Fruit fly (Drosophila melanogaster): ENCODE results near the gene Mst98Ca.

The Mst98Ca gene

DNA sequence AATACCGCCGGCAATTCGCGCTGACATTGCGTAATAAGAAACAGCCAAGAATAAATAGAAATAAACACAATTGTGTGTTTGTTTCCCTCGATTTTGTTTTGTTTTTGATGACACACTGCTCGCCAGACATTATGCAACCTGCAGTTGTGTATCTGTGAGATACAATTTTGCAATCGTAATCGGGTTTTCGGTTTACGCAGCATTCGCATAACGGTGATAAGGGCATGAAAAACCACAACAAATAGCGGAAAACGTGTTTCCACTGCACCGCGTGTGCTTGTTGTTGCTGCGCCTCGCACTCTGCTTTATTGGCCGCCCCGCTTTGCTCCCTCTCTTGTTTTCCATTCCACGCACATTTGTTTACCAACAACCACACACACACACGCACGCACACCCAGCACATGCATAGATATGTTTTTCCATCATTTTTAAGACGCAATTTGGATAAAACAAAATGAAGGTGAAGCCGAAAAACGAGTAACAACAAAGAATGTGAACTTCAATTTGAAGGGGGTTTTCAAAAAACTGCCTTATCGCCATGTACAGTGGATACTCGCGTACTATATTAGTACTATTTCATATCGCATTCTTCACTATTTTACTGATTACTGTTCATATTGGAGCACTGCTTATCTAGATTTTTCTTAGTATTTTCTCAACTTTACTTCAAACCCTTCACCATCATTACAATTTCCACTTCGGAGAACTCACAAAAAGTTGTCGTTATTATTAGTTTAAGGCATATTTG is 41.7 kb downstream of the Mst98Ca start:
- no peak for TF ChIP-seq h (optimal IDR thresholded peaks at IDR 0.05)
- TF ChIP-seq psq (optimal IDR thresholded peaks at IDR 0.05): peak; percentile 66

- TF ChIP-seq Sin3A (optimal IDR thresholded peaks at IDR 0.05): no peak
- no peak for TF ChIP-seq h (optimal IDR thresholded peaks at IDR 0.05)
- no peak for TF ChIP-seq ttk (optimal IDR thresholded peaks at IDR 0.05)
- no peak for TF ChIP-seq insv (optimal IDR thresholded peaks at IDR 0.05)
- no peak for TF ChIP-seq psq (optimal IDR thresholded peaks at IDR 0.05)
- no peak for TF ChIP-seq Myc (optimal IDR thresholded peaks at IDR 0.05)
Measured at dm6 chr3R:28335462-28335998, 44.4 kb downstream of the Mst98Ca start.

- no peak for TF ChIP-seq ttk (optimal IDR thresholded peaks at IDR 0.05)
- TF ChIP-seq insv (optimal IDR thresholded peaks at IDR 0.05): no peak
- no peak for TF ChIP-seq h (optimal IDR thresholded peaks at IDR 0.05)
- no peak for TF ChIP-seq Sin3A (optimal IDR thresholded peaks at IDR 0.05)
- no peak for TF ChIP-seq Myc (optimal IDR thresholded peaks at IDR 0.05)
- no peak for TF ChIP-seq psq (optimal IDR thresholded peaks at IDR 0.05)
Measured at dm6 chr3R:28336046-28336771, 45.1 kb downstream of the Mst98Ca start, which contains the start of gene larp. Gene larp (minus strand): TSS chr3R:28336440.

DNA sequence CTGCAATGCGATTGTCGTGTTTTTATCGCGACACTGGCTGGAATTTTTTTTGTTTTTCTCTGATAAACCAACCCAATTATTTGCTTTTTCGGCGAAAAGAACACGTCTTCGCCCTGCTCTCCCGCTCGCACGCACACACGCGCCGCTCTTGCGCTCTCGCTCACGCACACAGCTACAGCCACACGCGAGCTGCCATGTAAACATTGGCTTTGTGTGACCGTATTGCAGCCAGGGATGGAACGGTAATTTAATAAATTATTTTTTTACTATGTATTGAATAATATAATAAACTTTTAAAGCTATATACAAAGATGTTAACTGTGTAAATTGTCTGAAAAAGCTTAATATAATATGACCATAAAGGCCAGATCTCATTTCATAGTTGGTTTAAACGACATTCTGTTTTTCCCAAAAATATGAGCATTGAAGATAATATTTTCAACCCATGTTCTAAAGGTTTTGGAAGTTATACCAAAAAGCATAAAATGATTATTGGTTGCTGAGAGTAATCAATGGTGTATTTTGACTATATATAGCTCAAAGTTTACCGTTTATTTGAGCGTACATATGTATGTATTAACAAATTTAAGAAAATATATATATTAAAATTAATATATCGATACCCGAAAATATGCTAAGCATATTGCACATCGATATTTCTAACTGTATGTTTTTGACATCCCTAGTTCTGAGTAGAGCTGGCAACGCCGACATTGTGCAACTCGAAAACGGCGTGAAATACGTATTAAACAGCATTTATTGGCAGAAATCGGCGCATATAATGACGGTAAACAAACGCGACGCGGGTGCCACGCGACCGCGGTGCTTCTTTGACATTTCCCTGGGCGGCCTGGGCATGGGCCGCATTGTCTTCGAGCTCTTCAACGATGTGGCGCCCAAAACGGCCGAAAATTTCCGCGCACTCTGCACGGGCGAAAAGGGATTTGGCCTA is 48.8 kb downstream of the Mst98Ca start, which contains the start of the genes Gfat2 and Moca-cyp:
Gene Gfat2, minus strand, starts transcription at position 112 of the 952 bp plus-strand sequence.
Gene Moca-cyp, plus strand, starts transcription at position 681 of the 952 bp plus-strand sequence.
- TF ChIP-seq Sin3A (optimal IDR thresholded peaks at IDR 0.05): no peak
- TF ChIP-seq h (optimal IDR thresholded peaks at IDR 0.05): no peak
- no peak for TF ChIP-seq Myc (optimal IDR thresholded peaks at IDR 0.05)
- TF ChIP-seq psq (optimal IDR thresholded peaks at IDR 0.05): no peak
- no peak for TF ChIP-seq ttk (optimal IDR thresholded peaks at IDR 0.05)
- no peak for TF ChIP-seq insv (optimal IDR thresholded peaks at IDR 0.05)

DNA sequence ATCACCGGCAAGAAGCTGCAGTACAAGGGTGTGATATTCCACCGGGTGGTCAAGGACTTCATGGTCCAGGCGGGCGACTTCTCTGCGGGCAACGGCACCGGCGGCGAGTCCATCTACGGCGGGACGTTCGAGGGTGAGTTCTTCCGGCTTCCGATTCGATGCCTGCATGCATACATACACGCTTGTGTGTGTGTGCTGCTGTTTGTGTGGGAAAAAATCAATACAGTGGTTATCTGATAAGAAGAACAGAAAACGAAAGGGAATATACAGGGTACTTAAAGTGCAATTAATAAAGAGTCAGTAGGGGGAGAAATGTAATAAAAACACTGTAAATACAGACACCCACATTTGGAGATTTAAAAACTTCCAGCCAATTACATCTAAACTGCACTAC is 49.5 kb downstream of the Mst98Ca start:
- TF ChIP-seq insv (optimal IDR thresholded peaks at IDR 0.05) (no peak), h (optimal IDR thresholded peaks at IDR 0.05) (no peak), psq (optimal IDR thresholded peaks at IDR 0.05) (no peak), ttk (optimal IDR thresholded peaks at IDR 0.05) (no peak)
